Worm (Caenorhabditis elegans): ENCODE data around the gene Y54G2A.32.

DNA sequence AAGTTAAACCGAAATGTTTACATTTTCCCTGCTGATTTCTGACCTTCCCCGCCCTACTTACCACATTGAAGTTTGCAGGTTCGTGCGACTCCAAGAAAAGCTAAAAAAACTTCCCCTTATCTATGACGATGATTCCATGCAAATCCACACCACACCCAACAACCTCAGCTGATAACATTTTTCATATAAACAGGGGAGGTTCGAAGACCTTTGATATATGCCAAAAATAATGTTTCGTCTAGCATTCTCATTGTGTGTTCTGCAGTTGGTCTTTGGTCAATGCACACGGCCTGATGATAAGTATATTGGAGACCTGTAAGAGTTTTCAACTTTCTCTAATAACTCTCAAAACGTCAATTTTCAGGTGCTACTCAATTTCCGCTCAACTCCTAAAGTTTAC, 50.4 kb downstream of the Y54G2A.32 start:
- TF ChIP-seq mdl-1 (tag; optimal IDR thresholded peaks at IDR 0.05), result no peak
- no peak for TF ChIP-seq snpc-4 (tag; optimal IDR thresholded peaks at IDR 0.05)
- no peak for TF ChIP-seq nhr-28 (tag; optimal IDR thresholded peaks at IDR 0.05)
- no peak for TF ChIP-seq mef-2 (tag; optimal IDR thresholded peaks at IDR 0.05)
- no peak for TF ChIP-seq skn-1 (tag; optimal IDR thresholded peaks at IDR 0.05)
- no peak for TF ChIP-seq mep-1 (tag; optimal IDR thresholded peaks at IDR 0.05)
- TF ChIP-seq pqm-1 (tag; optimal IDR thresholded peaks at IDR 0.05), result no peak
